Fruit fly (Drosophila melanogaster) whole organism, pupa: ENCODE data around the gene CG32533.

Experiments used
- CG10348 ChIP-seq: fragments of 200-800 bp; sonication (Bioruptor generic); IDR thresholded peaks from 2 replicates; pipeline ENCODE4 v1.3.6; 2022; ENCODE audit warnings: missing biosample characterization, missing genetic modification characterization
- CG12605 ChIP-seq: fragments of 200-800 bp; sonication (Bioruptor generic); IDR thresholded peaks from 2 replicates; pipeline ENCODE4 v1.3.6; 2022; ENCODE audit warnings: missing biosample characterization, missing genetic modification characterization
- CG13204 ChIP-seq: fragments of 200-800 bp; sonication (Bioruptor generic); optimal IDR thresholded peaks from 2 replicates; lab custom pipeline; 2018; ENCODE audit warnings: missing biosample characterization, mild to moderate bottlenecking, missing genetic modification characterization, moderate library complexity
- CG14655 ChIP-seq: fragments of 200-800 bp; sonication (Bioruptor generic); optimal IDR thresholded peaks from 3 replicates; lab custom pipeline; 2017; ENCODE audit warnings: mild to moderate bottlenecking, missing biosample characterization, missing genetic modification reagents, missing genetic modification characterization
- CG15710 ChIP-seq: fragments of 200-800 bp; sonication (Bioruptor generic); optimal IDR thresholded peaks from 2 replicates; lab custom pipeline; 2018; ENCODE audit warnings: missing biosample characterization, mild to moderate bottlenecking, missing genetic modification characterization, moderate library complexity
- CG17806 ChIP-seq: fragments of 200-800 bp; sonication (Bioruptor generic); optimal IDR thresholded peaks from 2 replicates; lab custom pipeline; 2018; ENCODE audit warnings: missing biosample characterization, mild to moderate bottlenecking, missing genetic modification characterization, moderate library complexity
- CG32121 ChIP-seq: fragments of 200-800 bp; sonication (Bioruptor generic); IDR thresholded peaks from 2 replicates; pipeline ENCODE4 v1.3.6; 2022; ENCODE audit warnings: missing biosample characterization, missing genetic modification characterization
- CG34367 ChIP-seq: fragments of 200-800 bp; sonication (Bioruptor generic); optimal IDR thresholded peaks from 2 replicates; lab custom pipeline; 2018; ENCODE audit warnings: missing biosample characterization, mild to moderate bottlenecking, missing genetic modification characterization
- CG4496 ChIP-seq: fragments of 200-800 bp; sonication (Bioruptor generic); IDR thresholded peaks from 3 replicates; pipeline ENCODE4 v1.3.6; 2022; ENCODE audit warnings: missing biosample characterization, missing genetic modification characterization
- CG8159 ChIP-seq: fragments of 200-800 bp; sonication (Bioruptor generic); optimal IDR thresholded peaks from 3 replicates; lab custom pipeline; 2018; ENCODE audit warnings: missing biosample characterization, mild to moderate bottlenecking, missing genetic modification characterization, moderate library complexity
- CG8301 ChIP-seq: fragments of 200-800 bp; sonication (Bioruptor generic); optimal IDR thresholded peaks from 2 replicates; lab custom pipeline; 2018; ENCODE audit warnings: missing biosample characterization, mild to moderate bottlenecking, missing genetic modification characterization
- CG9948 ChIP-seq: fragments of 200-800 bp; sonication (Bioruptor generic); optimal IDR thresholded peaks from 2 replicates; lab custom pipeline; 2018; ENCODE audit warnings: missing biosample characterization, mild to moderate bottlenecking, missing genetic modification characterization, moderate library complexity
- D1 ChIP-seq: fragments of 200-800 bp; sonication (Bioruptor generic); optimal IDR thresholded peaks from 2 replicates; lab custom pipeline; 2018; ENCODE audit warnings: missing biosample characterization, mild to moderate bottlenecking, missing genetic modification characterization, moderate library complexity
- EcR ChIP-seq: fragments of 200-800 bp; sonication (Bioruptor generic); optimal IDR thresholded peaks from 3 replicates; lab custom pipeline; 2019; ENCODE audit warnings: missing biosample characterization, missing genetic modification characterization, mild to moderate bottlenecking, moderate library complexity, missing genetic modification reagents
- Ets98B ChIP-seq: fragments of 200-800 bp; sonication (Bioruptor generic); IDR thresholded peaks from 2 replicates; pipeline ENCODE4 v1.3.6; 2022; ENCODE audit warnings: missing biosample characterization, missing genetic modification characterization
- Pif1A ChIP-seq: fragments of 200-800 bp; sonication (Bioruptor generic); optimal IDR thresholded peaks from 3 replicates; lab custom pipeline; 2016; ENCODE audit warnings: missing biosample characterization, missing genetic modification characterization
- Pif1B ChIP-seq: fragments of 200-800 bp; sonication (Bioruptor generic); optimal IDR thresholded peaks from 3 replicates; lab custom pipeline; 2016; ENCODE audit warnings: missing biosample characterization, missing genetic modification characterization
- Snoo ChIP-seq: fragments of 200-800 bp; sonication (Bioruptor generic); optimal IDR thresholded peaks from 3 replicates; lab custom pipeline; 2017; ENCODE audit warnings: missing biosample characterization, mild to moderate bottlenecking, missing genetic modification characterization, inconsistent platforms
- fd96Ca ChIP-seq: fragments of 200-800 bp; sonication (Bioruptor generic); IDR thresholded peaks from 3 replicates; pipeline ENCODE4 v1.3.6; 2022; ENCODE audit warnings: missing biosample characterization, missing genetic modification characterization
- gl ChIP-seq: fragments of 200-800 bp; sonication (Bioruptor generic); optimal IDR thresholded peaks from 2 replicates; lab custom pipeline; 2018; ENCODE audit warnings: missing biosample characterization, mild to moderate bottlenecking, missing genetic modification characterization
- rn ChIP-seq: fragments of 200-800 bp; sonication (Bioruptor generic); IDR thresholded peaks from 2 replicates; pipeline ENCODE4 v1.3.6; 2022; ENCODE audit warnings: missing biosample characterization, missing genetic modification characterization

The CG32533 gene

dm6 chrX:19480544-19481127 is 1.4 kb upstream of the CG32533 start:
- TF ChIP-seq CG4496 (GFP tag; lab: Robert Waterston, UW): no peak
- TF ChIP-seq CG10348: no peak
- no peak for TF ChIP-seq CG32121 (GFP tag; lab: Robert Waterston, UW)
- no peak for TF ChIP-seq CG12605 (GFP tag; lab: Robert Waterston, UW)

dm6 chrX:19479869-19480326 is 687 bp upstream of the CG32533 start, which contains the start of the genes Naa15-16 and mRpS14:
Gene Naa15-16 (plus strand): TSS chrX:19479984.
Gene mRpS14 (minus strand): TSS chrX:19480238.
- TF ChIP-seq CG9948 (tag; lab: Kevin White, UChicago) (no peak), fd96Ca (GFP tag; lab: Robert Waterston, UW) (no peak), Pif1A (no peak), CG8159 (tag; lab: Kevin White, UChicago) (no peak), CG10348 (no peak), gl (tag; lab: Kevin White, UChicago) (no peak), CG17806 (tag; lab: Kevin White, UChicago) (no peak), Snoo (tag; lab: Kevin White, UChicago) (no peak), CG14655 (no peak), Ets98B (GFP tag; lab: Robert Waterston, UW) (no peak), CG15710 (tag; lab: Kevin White, UChicago) (no peak), rn (GFP tag; lab: Robert Waterston, UW) (no peak), CG12605 (GFP tag; lab: Robert Waterston, UW) (no peak), CG13204 (no peak), CG32121 (GFP tag; lab: Robert Waterston, UW) (no peak), CG8301 (no peak), CG4496 (GFP tag; lab: Robert Waterston, UW) (no peak), CG34367 (tag; lab: Kevin White, UChicago) (no peak)

dm6 chrX:19474763-19475162 is 4.4 kb downstream of the CG32533 start, which contains the start of gene narya:
Gene narya (plus strand): TSS chrX:19475063.
- TF ChIP-seq CG14655: no peak
- no peak for TF ChIP-seq CG8301
- no peak for TF ChIP-seq CG12605 (GFP tag; lab: Robert Waterston, UW)
- no peak for TF ChIP-seq EcR (GFP tag; lab: Kevin White, UChicago)
- no peak for TF ChIP-seq Ets98B (GFP tag; lab: Robert Waterston, UW)
- TF ChIP-seq gl (tag; lab: Kevin White, UChicago): no peak
- no peak for TF ChIP-seq CG32121 (GFP tag; lab: Robert Waterston, UW)
- no peak for TF ChIP-seq fd96Ca (GFP tag; lab: Robert Waterston, UW)
- no peak for TF ChIP-seq CG17806 (tag; lab: Kevin White, UChicago)
- no peak for TF ChIP-seq Pif1B (GFP tag; lab: Kevin White, UChicago)
- no peak for TF ChIP-seq rn (GFP tag; lab: Robert Waterston, UW)
- TF ChIP-seq CG10348: no peak
- no peak for TF ChIP-seq CG15710 (tag; lab: Kevin White, UChicago)

dm6 chrX:19461630-19462029 is 17.6 kb downstream of the CG32533 start:
- no peak for TF ChIP-seq CG8301
- no peak for TF ChIP-seq D1 (tag; lab: Kevin White, UChicago)
- no peak for TF ChIP-seq CG4496 (GFP tag; lab: Robert Waterston, UW)
- TF ChIP-seq fd96Ca (GFP tag; lab: Robert Waterston, UW): no peak
- TF ChIP-seq EcR (GFP tag; lab: Kevin White, UChicago): no peak
- no peak for TF ChIP-seq CG15710 (tag; lab: Kevin White, UChicago)
- TF ChIP-seq CG10348: no peak
- no peak for TF ChIP-seq Pif1B (GFP tag; lab: Kevin White, UChicago)
- TF ChIP-seq CG32121 (GFP tag; lab: Robert Waterston, UW): no peak
- no peak for TF ChIP-seq CG17806 (tag; lab: Kevin White, UChicago)
- TF ChIP-seq CG8159 (tag; lab: Kevin White, UChicago): no peak
- no peak for TF ChIP-seq CG13204
- TF ChIP-seq, all 21 proteins: peak for 0

- TF ChIP-seq CG17806 (tag; lab: Kevin White, UChicago) (peak; percentile 19), CG8159 (tag; lab: Kevin White, UChicago) (peak; percentile 42), CG14655 (peak; percentile 42), CG10348 (no peak), Pif1A (no peak), fd96Ca (GFP tag; lab: Robert Waterston, UW) (0 out of 3 replicates have a peak, but pooled peaks have one; percentile 15), CG15710 (tag; lab: Kevin White, UChicago) (peak; percentile 37), CG34367 (tag; lab: Kevin White, UChicago) (peak; percentile 8), CG13204 (no peak), rn (GFP tag; lab: Robert Waterston, UW) (no peak), Pif1B (GFP tag; lab: Kevin White, UChicago) (no peak), Ets98B (GFP tag; lab: Robert Waterston, UW) (no peak), CG32121 (GFP tag; lab: Robert Waterston, UW) (no peak), CG4496 (GFP tag; lab: Robert Waterston, UW) (no peak), D1 (tag; lab: Kevin White, UChicago) (no peak), EcR (GFP tag; lab: Kevin White, UChicago) (no peak), CG8301 (peak; percentile 30), Snoo (tag; lab: Kevin White, UChicago) (no peak), gl (tag; lab: Kevin White, UChicago) (no peak), CG9948 (tag; lab: Kevin White, UChicago) (peak; percentile 45), CG12605 (GFP tag; lab: Robert Waterston, UW) (no peak)
- TF ChIP-seq, all 21 proteins: peak for 8
Measured at dm6 chrX:19453138-19453537, 26.1 kb downstream of the CG32533 start.
